Worm (Caenorhabditis elegans) whole organism, young adult: Measurements from ENCODE around the gene C06E7.4.

Experiments
- C06A6.2 ChIP-seq: fragments of 200-800 bp; sonication (Bioruptor generic); conservative IDR thresholded peaks from 2 replicates; pipeline ENCODE4 v1.3.6; 2022; ENCODE audit warnings: missing genetic modification characterization, missing compliant biosample characterization
- D2030.7 ChIP-seq: fragments of 200-800 bp; sonication (Bioruptor generic); IDR thresholded peaks from 2 replicates; pipeline ENCODE4 v1.3.6; 2022; ENCODE audit warnings: missing genetic modification reagents, missing genetic modification characterization, missing compliant biosample characterization
- F23B12.7 ChIP-seq: sonication (generic microtip); optimal IDR thresholded peaks from 2 replicates; lab custom pipeline; 2017; ENCODE audit warnings: missing genetic modification characterization, mild to moderate bottlenecking, missing compliant biosample characterization, antibody characterized with exemption, moderate library complexity; ENCODE audit not compliant: insufficient read depth
- K12H6.12 ChIP-seq: fragments of 200-800 bp; sonication (Bioruptor generic); optimal IDR thresholded peaks from 2 replicates; lab custom pipeline; 2018; ENCODE audit warnings: mild to moderate bottlenecking, missing genetic modification characterization, missing compliant biosample characterization
- Y95B8A.8 ChIP-seq: fragments of 200-800 bp; sonication (Bioruptor generic); IDR thresholded peaks from 2 replicates; pipeline ENCODE4 v1.3.6; 2022; ENCODE audit warnings: missing genetic modification reagents, missing genetic modification characterization, missing compliant biosample characterization
- ZK185.1 ChIP-seq: sonication (generic microtip); optimal IDR thresholded peaks from 2 replicates; lab custom pipeline; 2016; ENCODE audit warnings: mild to moderate bottlenecking, missing genetic modification characterization, missing compliant biosample characterization; ENCODE audit not compliant: poor library complexity, severe bottlenecking
- aptf-3 ChIP-seq: fragments of 200-800 bp; sonication (Bioruptor generic); IDR thresholded peaks from 2 replicates; pipeline ENCODE4 v1.3.6; 2022; ENCODE audit warnings: missing genetic modification characterization, missing compliant biosample characterization
- attf-5 ChIP-seq: fragments of 200-800 bp; sonication (Bioruptor generic); optimal IDR thresholded peaks from 2 replicates; lab custom pipeline; 2018; ENCODE audit warnings: mild to moderate bottlenecking, missing genetic modification characterization, missing compliant biosample characterization
- bed-1 ChIP-seq: fragments of 200-800 bp; sonication (Bioruptor generic); IDR thresholded peaks from 2 replicates; pipeline ENCODE4 v1.3.6; 2022; ENCODE audit warnings: missing genetic modification reagents, missing genetic modification characterization, missing compliant biosample characterization
- ccch-3 ChIP-seq: fragments of 200-800 bp; sonication (Bioruptor generic); optimal IDR thresholded peaks from 2 replicates; lab custom pipeline; 2018; ENCODE audit warnings: mild to moderate bottlenecking, missing genetic modification characterization, missing compliant biosample characterization
- cebp-2 ChIP-seq: fragments of 200-800 bp; sonication (Bioruptor generic); IDR thresholded peaks from 2 replicates; pipeline ENCODE4 v1.3.6; 2022; ENCODE audit warnings: missing genetic modification characterization, missing compliant biosample characterization
- ceh-40 ChIP-seq: fragments of 200-800 bp; sonication (Bioruptor generic); IDR thresholded peaks from 2 replicates; pipeline ENCODE4 v1.3.6; 2022; ENCODE audit warnings: missing genetic modification characterization, missing compliant biosample characterization
- ceh-58 ChIP-seq: fragments of 200-800 bp; sonication (Bioruptor generic); IDR thresholded peaks from 2 replicates; pipeline ENCODE4 v1.3.6; 2022; ENCODE audit warnings: missing genetic modification characterization, missing compliant biosample characterization
- ceh-91 ChIP-seq: fragments of 200-800 bp; sonication (Bioruptor generic); IDR thresholded peaks from 2 replicates; pipeline ENCODE4 v1.3.6; 2022; ENCODE audit warnings: missing genetic modification reagents, missing genetic modification characterization, missing compliant biosample characterization
- dox-1 ChIP-seq: fragments of 200-800 bp; sonication (Bioruptor generic); IDR thresholded peaks from 2 replicates; pipeline ENCODE4 v1.3.6; 2022; ENCODE audit warnings: missing genetic modification reagents, missing genetic modification characterization, missing compliant biosample characterization
- egrh-3 ChIP-seq: fragments of 200-800 bp; sonication (Bioruptor generic); IDR thresholded peaks from 2 replicates; pipeline ENCODE4 v1.3.6; 2022; ENCODE audit warnings: missing genetic modification reagents, missing genetic modification characterization, missing compliant biosample characterization
- hrde-1 ChIP-seq: sonication (generic microtip); optimal IDR thresholded peaks from 2 replicates; lab custom pipeline; 2016; ENCODE audit warnings: missing genetic modification characterization, mild to moderate bottlenecking, missing compliant biosample characterization, moderate library complexity, missing genotype, missing genetic modification reagents, borderline replicate concordance
- lin-40 ChIP-seq: sonication (generic microtip); optimal IDR thresholded peaks from 2 replicates; lab custom pipeline; 2016; ENCODE audit warnings: missing genetic modification characterization, mild to moderate bottlenecking, missing compliant biosample characterization, missing genotype, missing genetic modification reagents
- lin-54 ChIP-seq: fragments of 200-800 bp; sonication (Bioruptor generic); optimal IDR thresholded peaks from 2 replicates; lab custom pipeline; 2018; ENCODE audit warnings: mild to moderate bottlenecking, missing genetic modification characterization, missing compliant biosample characterization
- lir-1 ChIP-seq: fragments of 200-800 bp; sonication (Bioruptor generic); conservative IDR thresholded peaks from 2 replicates; pipeline ENCODE4 v1.3.6; 2022; ENCODE audit warnings: missing genetic modification reagents, missing genetic modification characterization, missing compliant biosample characterization
- madf-10 ChIP-seq: sonication (generic microtip); optimal IDR thresholded peaks from 2 replicates; lab custom pipeline; 2016; ENCODE audit warnings: mild to moderate bottlenecking, missing genetic modification characterization, missing compliant biosample characterization
- mcd-1 ChIP-seq: fragments of 200-800 bp; sonication (Bioruptor generic); IDR thresholded peaks from 2 replicates; pipeline ENCODE4 v1.3.6; 2022; ENCODE audit warnings: missing genetic modification reagents, missing genetic modification characterization, missing compliant biosample characterization
- mel-28 ChIP-seq: sonication (generic microtip); optimal IDR thresholded peaks from 2 replicates; lab custom pipeline; 2016; ENCODE audit warnings: borderline replicate concordance, mild to moderate bottlenecking, missing genetic modification characterization, missing compliant biosample characterization
- nfya-1 ChIP-seq: sonication (generic microtip); optimal IDR thresholded peaks from 2 replicates; lab custom pipeline; 2017; ENCODE audit warnings: antibody characterized with exemption, missing compliant biosample characterization, missing genetic modification characterization, borderline replicate concordance; ENCODE audit not compliant: insufficient read depth
- nhr-179 ChIP-seq: sonication (generic microtip); optimal IDR thresholded peaks from 2 replicates; lab custom pipeline; 2016; ENCODE audit warnings: mild to moderate bottlenecking, missing genetic modification characterization, missing compliant biosample characterization
- nhr-27 ChIP-seq: fragments of 200-800 bp; sonication (Bioruptor generic); optimal IDR thresholded peaks from 2 replicates; lab custom pipeline; 2018; ENCODE audit warnings: mild to moderate bottlenecking, missing genetic modification characterization, moderate library complexity, missing compliant biosample characterization
- rcor-1 ChIP-seq: fragments of 200-800 bp; sonication (Bioruptor generic); IDR thresholded peaks from 2 replicates; pipeline ENCODE4 v1.3.6; 2022; ENCODE audit warnings: missing genetic modification reagents, missing genetic modification characterization, missing compliant biosample characterization
- repo-1 ChIP-seq: sonication (generic microtip); optimal IDR thresholded peaks from 2 replicates; lab custom pipeline; 2017; ENCODE audit warnings: mild to moderate bottlenecking, missing genetic modification characterization, missing compliant biosample characterization
- sea-2 ChIP-seq: fragments of 200-800 bp; sonication (Bioruptor generic); IDR thresholded peaks from 2 replicates; pipeline ENCODE4 v1.3.6; 2022; ENCODE audit warnings: missing genetic modification characterization, missing compliant biosample characterization
- snpc-1.3 ChIP-seq: sonication (generic microtip); optimal IDR thresholded peaks from 2 replicates; lab custom pipeline; 2017; ENCODE audit warnings: missing genetic modification characterization, mild to moderate bottlenecking, missing compliant biosample characterization, antibody characterized with exemption, moderate library complexity, missing genotype, missing genetic modification reagents; ENCODE audit not compliant: insufficient read depth
- snpc-4 ChIP-seq, 5 experiments: fragments of 150-350 bp in 1 of 5; sonication (generic microtip) in 4 of 5; optimal IDR thresholded peaks; 2 replicates each; lab custom pipeline; 2014 to 2018; ENCODE audit warnings: missing genetic modification characterization in 5 of 5, missing biosample characterization in 3 of 5, antibody characterized with exemption in 2 of 5, mild to moderate bottlenecking in 2 of 5, missing compliant biosample characterization in 2 of 5, missing genotype in 2 of 5, moderate library complexity in 2 of 5, missing genetic modification reagents in 1 of 5
- tbp1 ChIP-seq: fragments of 200-800 bp; sonication (Bioruptor generic); optimal IDR thresholded peaks from 2 replicates; lab custom pipeline; 2018; ENCODE audit warnings: mild to moderate bottlenecking, missing genetic modification characterization, missing compliant biosample characterization
- xnd-1 ChIP-seq: sonication (generic microtip); optimal IDR thresholded peaks from 2 replicates; lab custom pipeline; 2016; ENCODE audit warnings: missing genotype, missing genetic modification reagents, missing genetic modification characterization, missing compliant biosample characterization
- ztf-18 ChIP-seq: sonication (generic microtip); optimal IDR thresholded peaks from 2 replicates; lab custom pipeline; 2016; ENCODE audit warnings: missing genotype, mild to moderate bottlenecking, missing genetic modification characterization, missing compliant biosample characterization
- ztf-3 ChIP-seq: fragments of 200-800 bp; sonication (Bioruptor generic); optimal IDR thresholded peaks from 2 replicates; lab custom pipeline; 2018; ENCODE audit warnings: mild to moderate bottlenecking, missing genetic modification characterization, missing compliant biosample characterization

C06E7.4 gene

DNA sequence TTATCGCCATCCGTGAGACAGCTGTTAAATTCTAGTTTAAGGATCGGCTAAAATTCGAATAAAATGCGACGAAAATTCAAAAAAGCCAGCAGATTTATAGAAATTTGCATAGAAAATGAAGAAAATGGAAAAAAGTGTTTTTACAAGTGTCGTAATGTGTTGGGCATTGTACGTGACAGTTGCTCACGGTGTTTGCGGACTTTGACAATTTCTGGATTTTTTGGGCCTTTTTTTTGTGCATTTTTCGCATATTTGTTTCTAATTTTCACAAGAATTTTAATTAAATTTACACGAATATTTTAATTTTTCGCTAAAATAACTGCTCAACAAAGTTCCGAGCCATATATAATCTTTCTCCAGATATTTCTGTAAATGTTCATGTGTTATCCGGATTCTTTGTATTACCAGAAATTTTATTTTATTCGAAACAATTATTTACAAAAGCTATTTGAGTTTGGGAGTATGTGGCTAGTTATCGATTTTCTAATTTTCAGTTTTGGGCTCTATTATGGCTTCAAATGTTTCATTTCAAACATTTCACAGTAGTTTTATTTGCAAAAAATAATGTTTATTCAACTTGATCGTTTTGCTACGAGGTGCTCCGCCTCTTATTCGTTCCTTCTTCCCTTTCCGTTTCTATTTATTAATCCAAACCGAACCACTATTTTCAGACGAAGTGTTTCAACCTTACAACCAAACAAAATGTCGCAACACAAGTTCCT lies 11.6 kb downstream of the C06E7.4 start, which contains the start of gene sams-3:
Gene sams-3 (plus strand): TSS at position 672 of the 722 bp plus-strand sequence.
- no peak for TF ChIP-seq lir-1 (GFP tag; lab: Robert Waterston, UW)
- no peak for TF ChIP-seq ccch-3 (GFP tag; lab: Kevin White, UChicago)
- no peak for TF ChIP-seq egrh-3
- peak; percentile 57 for TF ChIP-seq snpc-1.3
- TF ChIP-seq F23B12.7 = peak; percentile 39
- no peak for TF ChIP-seq C06A6.2 (GFP tag; lab: Robert Waterston, UW)
- no peak for TF ChIP-seq aptf-3 (GFP tag; lab: Robert Waterston, UW)
- no peak for TF ChIP-seq nhr-27 (tag; lab: Kevin White, UChicago)
- no peak for TF ChIP-seq madf-10 (tag; lab: Kevin White, UChicago)
- TF ChIP-seq mel-28 (tag; lab: Kevin White, UChicago) = no peak
- no peak for TF ChIP-seq sea-2
- 0 out of 2 replicates have a peak, but pooled peaks have one; percentile 15 for TF ChIP-seq D2030.7 (GFP tag; lab: Robert Waterston, UW)
- TF ChIP-seq dox-1 (GFP tag; lab: Robert Waterston, UW) = no peak
- peak; percentile 15 for TF ChIP-seq tbp1
- TF ChIP-seq snpc-4 (GFP tag; optimal IDR thresholded peaks at IDR 0.05; lab: Kevin White, UChicago) = peak; percentile 47
- TF ChIP-seq snpc-4 (tag; optimal IDR thresholded peaks at IDR 0.05; lab: Kevin White, UChicago) = peak in 3 of 4 experiments; percentile 61 to 78 (median 74)
- TF ChIP-seq ztf-18 (tag; lab: Kevin White, UChicago) = no peak
- TF ChIP-seq ceh-58 (GFP tag; lab: Robert Waterston, UW) = no peak

DNA sequence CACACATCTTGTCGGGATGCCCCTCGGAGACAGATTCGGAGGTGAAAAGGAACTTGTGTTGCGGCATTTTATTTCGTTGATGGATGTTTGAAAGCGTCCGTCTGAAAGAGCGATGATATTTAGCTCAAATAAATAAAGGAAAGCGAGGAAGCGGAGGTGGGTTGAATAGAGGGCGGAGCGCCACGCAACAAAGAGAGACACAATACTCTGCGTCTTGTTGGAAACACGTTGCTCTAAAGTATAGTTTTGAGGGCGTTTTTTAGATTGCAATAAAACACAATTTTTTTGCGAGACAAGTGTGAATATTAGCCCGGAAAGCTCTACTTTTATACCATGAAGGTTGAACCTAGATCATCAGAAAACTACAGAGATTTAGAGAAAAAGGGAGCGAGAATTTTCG lies 13.5 kb downstream of the C06E7.4 start, which contains the start of gene sams-4:
Gene sams-4 (minus strand): TSS at position 101 of the 400 bp plus-strand sequence.
- no peak for TF ChIP-seq Y95B8A.8 (GFP tag; lab: Robert Waterston, UW)

DNA sequence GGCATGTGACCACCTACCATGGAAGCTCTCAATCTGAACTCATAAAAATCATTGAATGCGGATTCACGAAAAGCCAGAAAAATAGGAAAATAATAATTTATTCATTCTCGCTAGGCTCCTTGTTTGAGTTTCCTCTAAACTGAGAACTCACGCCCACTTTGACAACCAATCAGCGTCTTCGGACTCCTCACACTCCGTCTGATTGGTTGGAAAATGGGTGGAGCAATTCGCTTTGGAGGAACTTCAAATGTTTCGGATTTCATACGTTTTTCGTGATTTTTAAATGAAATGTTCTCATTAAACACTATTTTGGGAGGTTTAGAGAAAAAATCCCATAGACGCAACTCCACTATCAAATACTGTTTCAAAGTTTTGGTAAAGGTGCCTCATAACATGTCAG lies 16.9 kb downstream of the C06E7.4 start:
- 0 out of 2 replicates have a peak, but pooled peaks have one; percentile 16 for TF ChIP-seq cebp-2
- no peak for TF ChIP-seq ztf-3 (GFP tag; lab: Kevin White, UChicago)
- TF ChIP-seq rcor-1 (GFP tag; lab: Robert Waterston, UW) = no peak

DNA sequence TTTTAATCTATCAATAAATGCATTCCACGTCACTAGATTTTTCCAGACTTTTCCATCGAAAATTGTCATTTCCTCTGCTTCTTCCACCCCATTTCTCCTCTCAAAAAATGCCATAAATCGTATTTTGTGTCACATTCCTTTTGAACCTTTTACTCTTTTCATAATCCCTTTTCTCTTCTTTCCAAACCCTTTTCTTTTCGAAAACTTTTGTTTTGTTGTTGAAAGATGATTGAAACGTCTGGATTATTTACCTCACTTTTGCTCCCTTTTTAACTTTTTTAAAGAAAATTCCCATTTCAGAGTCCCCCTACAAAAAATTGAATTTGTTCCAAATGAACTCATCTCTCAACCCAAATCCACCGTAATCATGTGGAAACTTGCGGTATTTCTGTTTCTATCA lies 20.6 kb downstream of the C06E7.4 start, which contains the start of gene C06E7.2:
Gene C06E7.2 (plus strand): TSS at position 301 of the 400 bp plus-strand sequence.
- TF ChIP-seq snpc-4 (GFP tag; optimal IDR thresholded peaks at IDR 0.05; lab: Kevin White, UChicago) (no peak), snpc-4 (tag; optimal IDR thresholded peaks at IDR 0.05; lab: Kevin White, UChicago) (no peak)

DNA sequence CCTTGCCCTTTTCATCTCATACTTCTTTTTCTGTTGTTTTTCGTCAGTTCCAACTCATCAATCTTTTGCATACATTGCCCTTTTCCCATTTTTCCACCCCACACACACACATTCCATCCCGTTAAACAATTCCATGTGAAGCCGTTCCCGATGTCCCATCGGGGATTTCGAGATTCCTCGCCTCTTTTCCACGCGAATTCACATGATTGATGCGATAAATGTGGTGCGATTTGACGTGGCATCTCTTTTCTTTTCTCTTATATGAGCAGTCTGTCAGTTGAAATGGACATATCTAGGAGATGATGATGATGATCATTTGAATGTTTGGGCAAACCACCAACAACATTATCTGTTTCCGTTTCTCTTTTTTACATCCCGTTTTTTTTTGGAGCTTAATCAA lies 25.6 kb downstream of the C06E7.4 start:
- TF ChIP-seq bed-1 (GFP tag; lab: Robert Waterston, UW) (no peak), repo-1 (tag; lab: Kevin White, UChicago) (no peak), Y95B8A.8 (GFP tag; lab: Robert Waterston, UW) (no peak), nfya-1 (tag; lab: Kevin White, UChicago) (no peak), ZK185.1 (tag; lab: Kevin White, UChicago) (no peak), mcd-1 (GFP tag; lab: Robert Waterston, UW) (no peak), sea-2 (no peak), K12H6.12 (no peak), nhr-27 (tag; lab: Kevin White, UChicago) (no peak), lin-54 (GFP tag; lab: Kevin White, UChicago) (no peak), attf-5 (GFP tag; lab: Kevin White, UChicago) (no peak), ceh-91 (GFP tag; lab: Robert Waterston, UW) (no peak), ztf-18 (tag; lab: Kevin White, UChicago) (no peak), lin-40 (tag; lab: Kevin White, UChicago) (no peak), hrde-1 (tag; lab: Kevin White, UChicago) (no peak), nhr-179 (tag; lab: Kevin White, UChicago) (no peak), ceh-40 (GFP tag; lab: Robert Waterston, UW) (no peak), xnd-1 (tag; lab: Kevin White, UChicago) (no peak)
